Fruit fly (Drosophila melanogaster) S2 (cell line): ENCODE data around the gene dpr16.

Experiments used
- CG8478 ChIP-seq: fragments of >200 bp; optimal IDR thresholded peaks from 2 replicates; lab custom pipeline; 2018
- CTCF ChIP-seq, 2 experiments: fragments of >200 bp; optimal IDR thresholded peaks; 2 replicates each; lab custom pipeline; 2018

The dpr16 gene

DNA sequence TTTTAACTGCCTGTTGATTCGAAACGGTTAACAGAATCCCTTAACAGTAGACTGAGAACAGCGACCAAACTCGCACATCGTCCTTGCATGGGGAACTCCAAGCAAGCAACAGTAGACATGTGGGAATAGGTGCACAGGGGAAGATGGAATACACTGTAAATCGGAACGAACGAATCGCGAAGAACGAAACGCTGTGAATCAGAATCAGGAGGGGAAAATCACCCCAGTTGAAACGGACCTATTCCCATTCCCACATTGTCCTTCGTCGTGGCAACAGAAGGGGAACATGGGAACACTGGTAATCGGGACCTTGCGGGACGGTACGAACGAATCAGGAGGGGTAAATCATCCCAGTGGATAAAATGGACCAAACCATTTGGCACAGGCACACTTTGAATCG, at the start of gene dpr16:
TSS of gene dpr16 (plus strand) at position 386 of the 400 bp plus-strand sequence.
- TF ChIP-seq CTCF (optimal IDR thresholded peaks at IDR 0.05; lab: Kevin White, UChicago): no peak
- no peak for TF ChIP-seq CG8478 (lab: Kevin White, UChicago)

DNA sequence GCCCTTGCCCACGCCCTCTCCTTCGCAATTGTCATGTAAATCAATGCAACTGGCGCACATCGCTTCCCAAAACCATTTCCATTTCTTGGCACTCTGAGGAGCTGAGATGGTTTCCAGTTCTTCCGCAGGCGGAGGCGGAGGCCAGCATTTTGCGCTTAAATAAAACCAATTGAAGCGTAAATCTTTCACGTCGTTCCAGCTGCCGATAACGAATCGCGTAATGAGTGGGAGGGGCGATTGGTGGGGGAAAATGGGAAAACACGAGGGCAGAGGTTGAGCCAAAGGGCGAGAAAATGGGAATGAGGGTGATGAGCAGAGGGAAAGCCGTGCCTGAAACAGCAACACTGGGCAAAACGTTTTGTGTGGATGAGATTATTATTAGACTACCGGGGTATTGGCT, 48.3 kb upstream of the dpr16 start:
- TF ChIP-seq CG8478 (lab: Kevin White, UChicago): no peak
- no peak for TF ChIP-seq CTCF (optimal IDR thresholded peaks at IDR 0.05; lab: Kevin White, UChicago)

DNA sequence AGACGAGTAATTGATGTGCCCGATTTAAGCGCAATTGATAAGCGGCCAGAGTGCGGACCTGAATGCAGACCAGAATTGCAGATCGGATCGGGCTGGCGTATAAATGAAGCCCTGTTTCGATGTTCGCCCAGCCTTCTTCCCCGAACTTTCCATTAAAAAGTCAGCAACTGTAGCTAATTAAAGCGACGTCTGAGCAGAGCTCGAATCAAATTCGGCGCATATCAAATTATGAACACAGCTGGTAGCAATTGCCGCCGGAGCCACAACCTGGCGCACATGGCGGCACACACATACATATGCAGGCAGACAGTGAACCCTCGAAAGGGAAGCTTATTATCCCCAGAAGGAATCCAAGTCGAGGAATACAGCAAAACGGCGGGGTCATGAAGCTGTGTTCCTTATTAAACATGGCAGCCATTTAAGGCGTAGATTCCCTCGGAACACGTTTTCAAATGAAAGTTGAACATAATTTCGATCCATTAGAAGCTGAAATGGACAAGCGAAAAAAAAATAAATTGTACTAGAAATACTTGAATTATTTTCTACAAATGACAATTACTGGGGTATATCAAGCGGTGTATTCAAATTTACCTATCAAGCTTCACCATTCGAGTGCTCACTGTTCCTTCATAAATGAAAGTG, 47.2 kb upstream of the dpr16 start:
- TF ChIP-seq CTCF (optimal IDR thresholded peaks at IDR 0.05; lab: Kevin White, UChicago) (no peak), CG8478 (lab: Kevin White, UChicago) (no peak)

DNA sequence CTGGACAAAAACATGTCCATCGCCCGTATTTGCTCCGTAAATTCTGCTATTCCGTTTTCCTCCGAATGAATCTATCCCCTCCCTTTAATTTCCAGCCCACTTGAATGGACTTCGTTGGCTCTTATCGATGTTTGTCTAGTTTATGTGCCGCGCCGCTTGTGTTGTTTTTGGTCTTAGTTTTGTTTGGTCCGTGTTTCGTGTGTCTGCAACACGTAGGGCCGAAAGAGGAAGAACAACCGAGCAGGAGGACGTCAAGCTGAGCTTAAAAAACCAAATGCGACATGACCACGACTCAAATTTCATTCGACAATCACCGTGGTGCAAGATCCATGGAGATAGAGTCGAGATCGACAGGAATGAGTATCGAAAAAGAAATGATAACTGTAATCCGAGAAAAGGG, 46.5 kb upstream of the dpr16 start:
- TF ChIP-seq CTCF (optimal IDR thresholded peaks at IDR 0.05; lab: Kevin White, UChicago): no peak
- no peak for TF ChIP-seq CG8478 (lab: Kevin White, UChicago)

DNA sequence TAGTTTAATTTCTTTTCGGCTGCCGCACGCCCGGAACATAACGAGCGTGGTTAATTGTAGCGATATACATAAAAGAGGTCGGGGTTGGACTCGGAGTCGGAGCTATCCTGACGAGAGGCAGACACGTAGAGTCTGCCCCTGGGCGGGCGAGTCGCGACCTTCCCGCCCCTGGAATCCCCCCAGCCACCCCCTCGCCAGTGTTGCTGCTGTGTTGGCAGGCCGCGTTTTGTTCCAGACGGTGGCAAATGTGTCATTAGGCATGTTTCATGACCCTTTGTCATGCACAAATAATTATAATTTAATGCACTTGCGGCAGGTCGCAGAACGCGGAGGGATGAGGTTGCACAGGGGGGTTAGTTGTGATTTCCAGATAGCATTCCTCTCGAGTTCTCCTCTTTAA, 45.3 kb upstream of the dpr16 start:
- TF ChIP-seq CTCF (optimal IDR thresholded peaks at IDR 0.05; lab: Kevin White, UChicago) (no peak), CG8478 (lab: Kevin White, UChicago) (no peak)

DNA sequence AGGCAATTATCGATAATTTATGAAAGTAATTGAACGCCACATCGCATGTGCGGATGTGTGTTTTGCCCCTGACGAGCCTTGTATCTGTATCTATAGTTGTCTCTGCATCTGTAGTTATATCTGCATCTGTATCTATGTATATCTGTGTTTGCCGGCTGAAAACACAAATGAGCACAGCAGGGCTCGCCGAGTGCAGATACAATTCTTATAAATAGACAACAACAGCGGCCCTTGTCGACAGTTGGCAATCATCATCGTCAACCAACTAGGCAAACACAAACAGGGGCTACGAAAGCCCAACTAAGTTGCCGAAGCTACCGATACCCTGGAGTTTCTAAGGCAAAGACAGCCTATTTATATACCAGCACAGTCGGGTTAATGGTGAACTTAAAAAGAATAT, 43.8 kb upstream of the dpr16 start:
- TF ChIP-seq CTCF (optimal IDR thresholded peaks at IDR 0.05; lab: Kevin White, UChicago) (no peak), CG8478 (lab: Kevin White, UChicago) (no peak)

DNA sequence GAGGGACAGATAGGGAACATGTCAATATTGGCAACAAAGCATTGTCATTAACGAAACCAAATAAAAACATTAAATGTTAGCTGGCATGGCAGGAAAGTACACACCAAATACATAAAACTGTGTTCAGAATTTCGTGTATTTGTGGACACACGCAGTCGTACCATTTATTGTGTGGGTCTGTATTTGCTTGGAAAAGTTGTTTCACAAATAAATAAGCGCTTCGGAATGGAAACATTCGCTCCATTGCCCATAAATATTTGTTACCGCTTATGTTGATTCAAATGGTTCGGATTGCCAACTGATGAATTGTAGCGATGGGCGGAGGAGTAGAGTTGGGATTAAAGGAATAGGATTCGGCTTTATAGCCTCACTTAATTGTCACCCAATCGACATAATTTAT, 42.7 kb upstream of the dpr16 start:
- TF ChIP-seq CTCF (optimal IDR thresholded peaks at IDR 0.05; lab: Kevin White, UChicago) (no peak), CG8478 (lab: Kevin White, UChicago) (no peak)

DNA sequence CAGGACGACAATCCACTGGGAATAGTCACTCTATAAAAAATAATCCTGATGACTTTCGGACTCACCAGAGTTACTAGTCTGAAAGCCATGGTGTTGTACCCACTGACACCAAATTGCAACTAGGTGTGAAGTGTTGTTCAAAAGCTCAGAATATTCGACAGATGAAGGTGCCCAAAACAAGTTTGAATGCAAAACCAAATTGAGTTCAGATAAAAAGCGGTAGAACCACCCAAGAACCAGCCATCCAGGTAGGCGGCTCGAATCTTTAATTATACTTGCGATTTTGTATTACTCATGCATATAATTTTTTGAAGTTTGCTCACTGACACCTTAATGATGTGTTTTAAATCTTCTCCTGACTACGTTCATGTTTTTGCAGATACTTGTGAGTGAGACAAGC, 41.6 kb upstream of the dpr16 start, which contains the start of gene CG43131:
TSS of gene CG43131 (minus strand) at position 101 of the 400 bp plus-strand sequence.
- TF ChIP-seq CTCF (optimal IDR thresholded peaks at IDR 0.05; lab: Kevin White, UChicago): no peak
- TF ChIP-seq CG8478 (lab: Kevin White, UChicago): no peak

DNA sequence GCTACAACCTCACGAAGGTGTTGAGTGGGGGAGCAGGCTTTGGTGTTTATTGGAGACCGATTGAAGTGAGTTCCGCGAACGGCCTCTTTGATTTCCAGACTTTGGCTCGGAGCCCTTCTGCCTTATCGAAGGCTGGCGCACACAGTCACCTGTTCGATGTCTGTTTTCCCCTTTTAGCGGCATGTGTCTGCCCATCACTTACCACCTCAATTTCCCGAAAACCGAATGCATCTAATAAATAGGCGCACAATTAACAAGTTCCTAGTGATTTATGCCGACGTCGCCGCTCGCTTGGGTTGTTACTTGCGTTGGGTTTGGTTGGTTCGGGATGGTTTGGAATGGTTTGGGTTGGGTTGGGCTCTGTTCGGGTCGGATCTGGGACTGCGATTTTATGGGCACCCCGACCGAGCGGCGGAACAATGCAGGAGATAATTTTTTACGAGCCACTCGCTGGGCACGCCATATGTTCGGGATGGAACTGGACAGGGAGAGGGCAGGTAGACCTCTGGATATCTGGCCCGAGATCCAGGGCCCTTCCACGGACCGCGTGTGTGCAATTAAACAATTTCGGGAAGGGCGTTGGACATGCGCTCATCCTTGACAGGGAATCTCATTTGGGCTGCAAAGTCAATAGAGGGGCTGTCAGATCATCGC, 41.0 kb upstream of the dpr16 start:
- no peak for TF ChIP-seq CG8478 (lab: Kevin White, UChicago)
- no peak for TF ChIP-seq CTCF (optimal IDR thresholded peaks at IDR 0.05; lab: Kevin White, UChicago)

DNA sequence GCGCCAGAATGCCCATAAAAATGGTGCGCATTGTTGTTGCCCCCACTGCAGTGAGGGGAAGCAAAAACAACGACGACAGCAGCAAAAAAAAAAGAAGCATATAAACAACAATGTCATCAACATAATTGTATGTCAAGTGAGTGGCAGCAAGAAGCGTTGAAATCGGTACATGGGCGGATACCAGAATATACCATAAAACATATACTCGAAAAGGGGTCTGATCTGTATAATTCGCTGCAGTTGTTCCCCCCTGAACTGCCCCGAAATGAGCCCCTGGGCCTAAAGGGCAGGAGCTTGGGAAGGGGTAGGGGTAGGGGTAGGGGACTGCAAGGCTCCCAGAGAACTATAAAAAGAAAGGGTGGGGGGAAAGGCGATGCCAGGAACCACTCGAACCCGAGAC, 38.8 kb upstream of the dpr16 start:
- no peak for TF ChIP-seq CG8478 (lab: Kevin White, UChicago)
- no peak for TF ChIP-seq CTCF (optimal IDR thresholded peaks at IDR 0.05; lab: Kevin White, UChicago)

DNA sequence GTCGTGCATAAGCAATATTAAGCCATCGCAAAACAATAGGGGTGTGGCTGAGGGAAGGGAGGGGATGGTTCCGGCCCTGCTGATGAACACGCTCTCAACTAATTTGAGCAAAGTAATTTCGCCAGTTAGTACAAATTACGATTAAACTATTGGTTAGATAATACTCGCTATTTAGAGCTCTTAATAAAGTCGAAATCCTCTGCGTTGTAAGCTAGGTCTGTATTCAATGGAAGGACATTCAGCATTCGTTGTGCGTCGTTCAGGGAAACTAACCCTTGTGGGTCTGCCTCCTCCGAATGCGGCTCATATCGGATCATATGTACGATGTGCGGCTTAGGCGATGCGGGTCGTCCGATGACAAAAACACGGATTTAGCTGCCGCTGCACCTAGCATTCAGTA, 38.3 kb upstream of the dpr16 start:
- TF ChIP-seq CTCF (optimal IDR thresholded peaks at IDR 0.05; lab: Kevin White, UChicago) (no peak), CG8478 (lab: Kevin White, UChicago) (no peak)

DNA sequence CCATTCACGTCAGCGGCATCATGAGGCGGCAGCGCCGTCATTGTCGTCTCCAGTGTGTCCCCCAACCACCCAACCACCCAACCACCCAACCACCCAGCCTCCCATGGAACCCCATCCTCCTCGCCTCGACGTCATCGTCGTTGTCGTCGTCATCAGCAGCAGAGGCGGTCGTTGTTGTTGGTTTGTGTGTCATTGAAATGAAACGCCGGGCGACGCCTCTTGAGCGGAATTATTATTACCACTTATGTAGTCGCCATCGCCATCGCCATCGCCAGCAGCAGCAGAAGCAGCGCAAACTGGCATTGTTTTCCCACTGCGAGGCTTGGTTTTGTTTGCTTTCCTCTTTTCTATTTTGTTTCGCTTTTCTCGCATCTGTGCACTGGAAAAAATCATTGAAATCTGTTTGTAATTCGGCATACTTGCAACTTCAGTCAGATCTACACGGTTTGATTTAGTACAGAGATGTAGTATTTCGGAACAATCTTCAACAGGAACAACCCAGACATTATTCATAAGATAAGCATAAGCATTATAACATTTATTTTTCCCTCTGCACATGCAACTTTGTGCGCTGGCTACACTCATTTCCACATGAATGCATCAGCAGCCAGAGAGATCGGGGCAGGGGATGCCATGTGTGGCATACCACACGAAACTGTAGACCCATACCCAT, 37.8 kb upstream of the dpr16 start:
- TF ChIP-seq CTCF (optimal IDR thresholded peaks at IDR 0.05; lab: Kevin White, UChicago) (no peak), CG8478 (lab: Kevin White, UChicago) (no peak)

DNA sequence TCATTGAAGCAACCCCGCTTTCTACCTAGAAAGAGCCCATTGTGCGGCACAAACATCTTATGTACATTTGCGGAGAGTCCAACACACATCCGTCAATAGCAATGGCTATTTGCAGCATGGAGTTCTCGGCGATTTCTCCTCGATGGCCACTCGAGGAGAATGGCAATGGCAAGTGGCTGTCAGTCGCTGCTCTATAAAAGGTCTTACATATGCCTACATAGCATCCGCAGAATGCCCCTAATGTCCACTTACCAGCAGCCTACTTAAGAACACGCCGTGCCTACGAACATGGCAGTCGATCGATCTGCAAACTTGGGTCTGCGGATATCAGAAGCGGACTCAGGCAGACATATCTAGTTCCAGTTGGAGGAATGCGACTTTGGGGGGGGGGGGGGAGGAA, 36.6 kb upstream of the dpr16 start:
- TF ChIP-seq CG8478 (lab: Kevin White, UChicago): no peak
- TF ChIP-seq CTCF (optimal IDR thresholded peaks at IDR 0.05; lab: Kevin White, UChicago): no peak

DNA sequence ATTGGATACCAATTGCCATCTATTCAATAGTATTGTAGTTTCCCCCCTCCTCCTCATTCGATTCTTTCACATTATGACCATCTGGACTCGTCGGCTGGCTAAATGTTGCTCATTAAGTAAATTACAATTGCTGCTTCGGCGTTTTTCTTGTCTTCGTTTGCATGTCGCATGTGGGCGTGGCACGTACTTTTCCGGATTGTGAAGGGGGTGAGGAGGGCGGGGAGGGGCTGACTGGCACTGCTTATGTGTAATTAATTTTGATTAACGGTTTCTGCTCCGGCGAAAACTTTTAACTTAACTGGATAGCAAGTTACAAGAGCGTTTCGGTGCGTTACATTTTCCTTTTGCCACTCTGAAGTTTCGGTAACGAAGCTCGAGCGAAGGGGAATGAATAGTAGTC, 35.3 kb upstream of the dpr16 start:
- TF ChIP-seq CG8478 (lab: Kevin White, UChicago): no peak
- TF ChIP-seq CTCF (optimal IDR thresholded peaks at IDR 0.05; lab: Kevin White, UChicago): no peak

DNA sequence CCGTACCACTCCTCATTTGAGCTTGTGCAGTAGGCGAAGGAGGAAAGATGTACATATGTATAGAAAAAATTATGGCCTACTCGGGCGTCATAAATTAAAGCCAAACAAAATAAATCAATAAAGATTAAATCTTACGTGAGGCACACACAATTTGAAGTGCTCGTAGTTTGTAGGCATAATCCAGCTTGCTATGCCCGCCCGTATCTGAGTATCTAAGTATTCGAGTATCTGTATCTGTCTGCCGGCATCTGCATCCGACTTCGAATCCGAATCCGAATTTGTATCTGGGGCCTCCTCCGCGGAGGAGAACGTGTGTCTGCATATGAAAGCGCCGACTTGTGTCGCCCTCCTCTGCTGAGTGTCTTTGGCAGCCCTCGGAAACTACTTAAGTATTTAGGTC, 34.3 kb upstream of the dpr16 start:
- no peak for TF ChIP-seq CTCF (optimal IDR thresholded peaks at IDR 0.05; lab: Kevin White, UChicago)
- TF ChIP-seq CG8478 (lab: Kevin White, UChicago): no peak
